Fruit fly (Drosophila melanogaster): ENCODE data around the gene Sur-8.

DNA sequence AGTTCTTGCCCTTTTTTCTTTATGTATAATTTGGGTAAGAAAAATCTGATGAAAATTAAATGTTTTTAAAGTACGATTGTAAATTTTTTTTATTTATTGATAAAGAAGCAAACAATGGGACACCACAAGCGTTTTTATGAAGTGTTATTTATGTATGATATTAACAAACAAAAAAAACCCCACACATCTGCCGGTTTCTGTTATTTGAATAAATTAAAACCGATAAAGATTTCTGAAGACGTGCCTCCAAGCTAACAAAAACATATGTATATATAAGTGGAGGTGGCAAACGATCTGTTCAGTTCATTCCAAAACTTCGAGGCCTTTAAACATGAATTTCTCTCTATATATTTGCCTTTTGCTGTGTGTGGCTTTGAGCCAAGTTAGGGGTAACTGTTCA, 11.3 kb upstream of the Sur-8 start, which contains the start of gene CG42822:
- TF ChIP-seq CG7101 (tag; optimal IDR thresholded peaks at IDR 0.05) (no peak), Hr96 (GFP tag; optimal IDR thresholded peaks at IDR 0.05) (no peak), kay (GFP tag; ENCODE audit: borderline replicate concordance) (no peak), CG5204 (GFP tag; optimal IDR thresholded peaks at IDR 0.05) (no peak), cnc (optimal IDR thresholded peaks at IDR 0.05) (no peak), CG11617 (GFP tag; optimal IDR thresholded peaks at IDR 0.05) (no peak), CG33017 (tag; optimal IDR thresholded peaks at IDR 0.05) (no peak), tj (GFP tag; optimal IDR thresholded peaks at IDR 0.05) (no peak), CG12768 (GFP tag; optimal IDR thresholded peaks at IDR 0.05) (no peak), ovo (GFP tag; optimal IDR thresholded peaks at IDR 0.05) (no peak), CG14711 (tag; optimal IDR thresholded peaks at IDR 0.05) (no peak), CG7045 (GFP tag; optimal IDR thresholded peaks at IDR 0.05) (no peak), pad (GFP tag; optimal IDR thresholded peaks at IDR 0.05) (no peak), Crg-1 (GFP tag; optimal IDR thresholded peaks at IDR 0.05) (no peak)
